Fruit fly (Drosophila melanogaster): ENCODE results near the gene CG2961.

The CG2961 gene

dm6 chrX:10182867-10183266 lies 50.0 kb downstream of the CG2961 start:
- TF ChIP-seq svp (GFP tag) (no peak), OdsH (GFP tag; optimal IDR thresholded peaks at IDR 0.05) (no peak), CG6276 (GFP tag; optimal IDR thresholded peaks at IDR 0.05) (no peak), cyc (GFP tag; optimal IDR thresholded peaks at IDR 0.05) (no peak), Sox102F (GFP tag; optimal IDR thresholded peaks at IDR 0.05) (no peak), CG8119 (GFP tag; IDR thresholded peaks at IDR 0.05) (no peak), Hr4 (GFP tag; optimal IDR thresholded peaks at IDR 0.05) (no peak), spab (GFP tag; optimal IDR thresholded peaks at IDR 0.05) (no peak), CG10669 (GFP tag; optimal IDR thresholded peaks at IDR 0.05) (no peak), fd59A (GFP tag; optimal IDR thresholded peaks at IDR 0.05) (no peak), CG7368 (GFP tag; optimal IDR thresholded peaks at IDR 0.05) (no peak), salr (GFP tag; optimal IDR thresholded peaks at IDR 0.05) (no peak), Blimp-1 (GFP tag; optimal IDR thresholded peaks at IDR 0.05) (no peak), CG31627 (GFP tag; optimal IDR thresholded peaks at IDR 0.05) (no peak), CG6792 (GFP tag; optimal IDR thresholded peaks at IDR 0.05) (no peak), CG11294 (GFP tag; IDR thresholded peaks at IDR 0.05) (no peak), eg (GFP tag; IDR thresholded peaks at IDR 0.05) (no peak), acj6 (GFP tag; optimal IDR thresholded peaks at IDR 0.05) (no peak)
